Worm (Caenorhabditis elegans) whole organism, young adult: ENCODE measurements around the gene C26B9.2.

Experiments
- ceh-100 ChIP-seq: fragments of 200-800 bp; sonication (Bioruptor generic); IDR thresholded peaks from 2 replicates; pipeline ENCODE4 v1.3.6; 2022; ENCODE audit warnings: missing genetic modification reagents, missing genetic modification characterization, missing compliant biosample characterization
- dpff-1 ChIP-seq: sonication (generic microtip); optimal IDR thresholded peaks from 2 replicates; lab custom pipeline; 2017; ENCODE audit warnings: mild to moderate bottlenecking, missing genetic modification characterization, missing compliant biosample characterization
- ets-4 ChIP-seq: fragments of 200-800 bp; sonication (Bioruptor generic); optimal IDR thresholded peaks from 2 replicates; lab custom pipeline; 2018; ENCODE audit warnings: mild to moderate bottlenecking, missing genetic modification characterization, missing compliant biosample characterization
- let-607 ChIP-seq, 2 experiments: fragments of 200-800 bp in 1 of 2; sonication (Bioruptor generic) in 1 of 2; sonication (generic microtip) in 1 of 2; optimal IDR thresholded peaks; 2 replicates each; lab custom pipeline; 2016 to 2018; ENCODE audit warnings: mild to moderate bottlenecking in 2 of 2, missing compliant biosample characterization in 2 of 2, missing genetic modification characterization in 2 of 2, moderate library complexity in 2 of 2, missing genotype in 1 of 2
- lin-35 ChIP-seq, 3 experiments: fragments of 150-350 bp in 2 of 3; sonication (generic microtip) in 1 of 3; optimal IDR thresholded peaks; 2 replicates each; lab custom pipeline; 2014 to 2018; ENCODE audit warnings: missing biosample characterization in 3 of 3, missing genetic modification characterization in 3 of 3, missing genetic modification reagents in 3 of 3
- nfya-2 ChIP-seq: fragments of 200-800 bp; sonication (Bioruptor generic); IDR thresholded peaks from 2 replicates; pipeline ENCODE4 v1.3.6; 2022; ENCODE audit warnings: missing genetic modification reagents, missing genetic modification characterization, missing compliant biosample characterization
- snpc-4 ChIP-seq, 5 experiments: fragments of 150-350 bp in 1 of 5; sonication (generic microtip) in 4 of 5; optimal IDR thresholded peaks; 2 replicates each; lab custom pipeline; 2014 to 2018; ENCODE audit warnings: missing genetic modification characterization in 5 of 5, missing biosample characterization in 3 of 5, antibody characterized with exemption in 2 of 5, mild to moderate bottlenecking in 2 of 5, missing compliant biosample characterization in 2 of 5, missing genotype in 2 of 5, moderate library complexity in 2 of 5, missing genetic modification reagents in 1 of 5
- sptf-2 ChIP-seq: fragments of 200-800 bp; sonication (Bioruptor generic); optimal IDR thresholded peaks from 2 replicates; lab custom pipeline; 2018; ENCODE audit warnings: mild to moderate bottlenecking, missing genetic modification characterization, missing compliant biosample characterization

The C26B9.2 gene

ce11 chrX:5387629-5388028, 47.6 kb downstream of the C26B9.2 start:
- TF ChIP-seq snpc-4 (GFP tag; optimal IDR thresholded peaks at IDR 0.05; lab: Kevin White, UChicago): no peak
- no peak for TF ChIP-seq snpc-4 (tag; optimal IDR thresholded peaks at IDR 0.05; lab: Kevin White, UChicago)
- TF ChIP-seq sptf-2 (GFP tag; lab: Kevin White, UChicago): no peak
- TF ChIP-seq ceh-100 (GFP tag; lab: Robert Waterston, UW): no peak
- TF ChIP-seq nfya-2 (GFP tag; lab: Robert Waterston, UW): no peak
- no peak for TF ChIP-seq ets-4 (GFP tag; lab: Kevin White, UChicago)
- no peak for TF ChIP-seq dpff-1 (tag; lab: Kevin White, UChicago)
- TF ChIP-seq let-607 (tag; optimal IDR thresholded peaks at IDR 0.05; lab: Kevin White, UChicago): no peak
- TF ChIP-seq lin-35 (GFP tag; optimal IDR thresholded peaks at IDR 0.05; lab: Kevin White, UChicago): no peak
- TF ChIP-seq, all 124 proteins: peak for 0
